Fruit fly (Drosophila melanogaster): ENCODE measurements around the gene NimB3.

- TF ChIP-seq h (GFP tag; optimal IDR thresholded peaks at IDR 0.05) (no peak), jim (GFP tag; optimal IDR thresholded peaks at IDR 0.05) (no peak), brk (GFP tag; optimal IDR thresholded peaks at IDR 0.05) (no peak), Rel (GFP tag; optimal IDR thresholded peaks at IDR 0.05) (no peak), Rel (tag; optimal IDR thresholded peaks at IDR 0.05) (no peak), N (GFP tag; optimal IDR thresholded peaks at IDR 0.05) (no peak), Hr83 (GFP tag; optimal IDR thresholded peaks at IDR 0.05; ENCODE audit: poor library complexity, severe bottlenecking) (no peak), Abd-B (GFP tag; optimal IDR thresholded peaks at IDR 0.05) (no peak), psq (GFP tag; optimal IDR thresholded peaks at IDR 0.05) (no peak), Dfd (GFP tag; optimal IDR thresholded peaks at IDR 0.05) (no peak), Sp1 (GFP tag; optimal IDR thresholded peaks at IDR 0.05) (no peak), Myc (optimal IDR thresholded peaks at IDR 0.05) (no peak), Dif (GFP tag; optimal IDR thresholded peaks at IDR 0.05; ENCODE audit: partially characterized antibody) (no peak), sage (GFP tag; optimal IDR thresholded peaks at IDR 0.05) (no peak), Jra (GFP tag; optimal IDR thresholded peaks at IDR 0.05) (no peak)
These were observed 5.1 kb upstream of the NimB3 start, which contains the start of gene He for dm6 chr2L:13972847-13973246.
